Worm (Caenorhabditis elegans) whole organism, L4 larva: ENCODE measurements around the gene str-114.
A peak's percentile ranks its signal among the peaks of the same experiment; 100 is the strongest.

ENCODE experiments used
- F10B5.3 ChIP-seq: sonication (generic microtip); optimal IDR thresholded peaks from 2 replicates; lab custom pipeline; 2016; ENCODE audit warnings: mild to moderate bottlenecking, missing genetic modification characterization, missing compliant biosample characterization
- F26F4.8 ChIP-seq: fragments of 200-800 bp; sonication (Bioruptor generic); conservative IDR thresholded peaks from 2 replicates; pipeline ENCODE4 v1.3.6; 2022; ENCODE audit warnings: missing genetic modification characterization, missing compliant biosample characterization
- F37D6.2 ChIP-seq: sonication (generic microtip); optimal IDR thresholded peaks from 2 replicates; lab custom pipeline; 2016; ENCODE audit warnings: mild to moderate bottlenecking, missing genetic modification characterization, missing compliant biosample characterization
- F49E8.2 ChIP-seq: sonication (generic microtip); optimal IDR thresholded peaks from 2 replicates; lab custom pipeline; 2016; ENCODE audit warnings: missing compliant biosample characterization, mild to moderate bottlenecking, missing genetic modification characterization, borderline replicate concordance
- Y105C5A.15 ChIP-seq: fragments of 200-800 bp; sonication (Bioruptor generic); IDR thresholded peaks from 2 replicates; pipeline ENCODE4 v1.3.6; 2022; ENCODE audit warnings: missing genetic modification characterization, missing compliant biosample characterization
- Y48G9A.11 ChIP-seq: fragments of 200-800 bp; sonication (Bioruptor generic); IDR thresholded peaks from 2 replicates; pipeline ENCODE4 v1.3.6; 2022; ENCODE audit warnings: missing genetic modification reagents, missing genetic modification characterization, missing compliant biosample characterization
- ZK337.2 ChIP-seq: fragments of 200-800 bp; sonication (Bioruptor generic); IDR thresholded peaks from 2 replicates; pipeline ENCODE4 v1.3.6; 2022; ENCODE audit warnings: missing genetic modification reagents, missing genetic modification characterization, missing compliant biosample characterization
- ama-1 ChIP-seq: fragments of 150-350 bp; optimal IDR thresholded peaks from 2 replicates; lab custom pipeline; 2014; ENCODE audit warnings: inconsistent platforms, mixed read lengths
- ceh-44 ChIP-seq: fragments of 200-800 bp; sonication (Bioruptor generic); IDR thresholded peaks from 2 replicates; pipeline ENCODE4 v1.3.6; 2022; ENCODE audit warnings: missing genetic modification reagents, missing genetic modification characterization, missing compliant biosample characterization
- cey-2 ChIP-seq: sonication (generic microtip); optimal IDR thresholded peaks from 3 replicates; lab custom pipeline; 2017; ENCODE audit warnings: missing genetic modification characterization, mild to moderate bottlenecking, missing compliant biosample characterization, antibody characterized with exemption, borderline replicate concordance; ENCODE audit not compliant: insufficient read depth
- daf-16 ChIP-seq, 3 experiments: sonication (generic microtip); optimal IDR thresholded peaks; 2 replicates each; lab custom pipeline; 2016 to 2017; ENCODE audit warnings: missing genetic modification characterization in 3 of 3, missing genetic modification reagents in 3 of 3, mild to moderate bottlenecking in 2 of 3, missing compliant biosample characterization in 2 of 3, missing biosample characterization in 1 of 3, moderate library complexity in 1 of 3
- daf-19 ChIP-seq: fragments of 200-800 bp; sonication (Bioruptor generic); conservative IDR thresholded peaks from 2 replicates; pipeline ENCODE4 v1.3.6; 2022; ENCODE audit warnings: missing genetic modification characterization, missing compliant biosample characterization
- dmd-9 ChIP-seq: fragments of 200-800 bp; sonication (Bioruptor generic); IDR thresholded peaks from 2 replicates; pipeline ENCODE4 v1.3.6; 2022; ENCODE audit warnings: missing genetic modification reagents, missing genetic modification characterization, missing compliant biosample characterization
- dpl-1 ChIP-seq: fragments of 150-350 bp; optimal IDR thresholded peaks from 2 replicates; lab custom pipeline; 2014; ENCODE audit warnings: missing biosample characterization, missing genetic modification reagents, missing genetic modification characterization
- egl-27 ChIP-seq: sonication (generic microtip); optimal IDR thresholded peaks from 3 replicates; lab custom pipeline; 2017; ENCODE audit warnings: missing biosample characterization, missing genetic modification reagents, missing genetic modification characterization
- egl-43 ChIP-seq: fragments of 200-800 bp; sonication (Bioruptor generic); IDR thresholded peaks from 2 replicates; pipeline ENCODE4 v1.3.6; 2022; ENCODE audit warnings: missing genetic modification reagents, missing genetic modification characterization, missing compliant biosample characterization
- fos-1 ChIP-seq: fragments of 150-350 bp; optimal IDR thresholded peaks from 2 replicates; lab custom pipeline; 2014; ENCODE audit warnings: missing biosample characterization, missing genetic modification characterization
- hif-1 ChIP-seq, 2 experiments: sonication (generic microtip); optimal IDR thresholded peaks; 2 replicates each; lab custom pipeline; 2016 to 2017; ENCODE audit warnings: missing compliant biosample characterization in 2 of 2, missing genetic modification characterization in 2 of 2, missing genetic modification reagents in 2 of 2, missing genotype in 2 of 2, mild to moderate bottlenecking in 1 of 2
- hlh-11 ChIP-seq: fragments of 200-800 bp; sonication (Bioruptor generic); optimal IDR thresholded peaks from 2 replicates; lab custom pipeline; 2018; ENCODE audit warnings: mild to moderate bottlenecking, missing genetic modification characterization, missing compliant biosample characterization
- hlh-30 ChIP-seq: sonication (generic microtip); optimal IDR thresholded peaks from 2 replicates; lab custom pipeline; 2017; ENCODE audit warnings: antibody characterized with exemption, mild to moderate bottlenecking, missing genetic modification characterization, missing compliant biosample characterization; ENCODE audit not compliant: insufficient read depth
- hmg-1.1 ChIP-seq: fragments of 200-800 bp; sonication (Bioruptor generic); IDR thresholded peaks from 2 replicates; pipeline ENCODE4 v1.3.6; 2022; ENCODE audit warnings: missing genetic modification reagents, missing genetic modification characterization, missing compliant biosample characterization
- lim-7 ChIP-seq: fragments of 200-800 bp; sonication (Bioruptor generic); IDR thresholded peaks from 2 replicates; pipeline ENCODE4 v1.3.6; 2022; ENCODE audit warnings: missing genetic modification characterization, missing compliant biosample characterization
- lin-1 ChIP-seq: fragments of 200-800 bp; sonication (Bioruptor generic); IDR thresholded peaks from 2 replicates; pipeline ENCODE4 v1.3.6; 2022; ENCODE audit warnings: missing genetic modification reagents, missing genetic modification characterization, missing compliant biosample characterization
- lin-13 ChIP-seq: fragments of 150-350 bp; optimal IDR thresholded peaks from 2 replicates; lab custom pipeline; 2014; ENCODE audit warnings: missing biosample characterization, missing genetic modification reagents, missing genetic modification characterization
- lin-29 ChIP-seq: fragments of 200-800 bp; sonication (Bioruptor generic); IDR thresholded peaks from 2 replicates; pipeline ENCODE4 v1.3.6; 2022; ENCODE audit warnings: missing genetic modification reagents, missing genetic modification characterization, missing compliant biosample characterization
- lin-38 ChIP-seq: fragments of 200-800 bp; sonication (Bioruptor generic); IDR thresholded peaks from 2 replicates; pipeline ENCODE4 v1.3.6; 2022; ENCODE audit warnings: missing genetic modification reagents, missing genetic modification characterization, missing compliant biosample characterization
- lir-3 ChIP-seq: sonication (generic microtip); optimal IDR thresholded peaks from 2 replicates; lab custom pipeline; 2016; ENCODE audit warnings: mild to moderate bottlenecking, missing genetic modification characterization, missing compliant biosample characterization
- madf-5 ChIP-seq, 2 experiments: fragments of 200-800 bp; sonication (Bioruptor generic); IDR thresholded peaks; 2 replicates each; pipeline ENCODE4 v1.3.6; 2022; ENCODE audit warnings: missing compliant biosample characterization in 2 of 2, missing genetic modification characterization in 2 of 2
- madf-9 ChIP-seq: fragments of 200-800 bp; sonication (Bioruptor generic); conservative IDR thresholded peaks from 2 replicates; pipeline ENCODE4 v1.3.6; 2022; ENCODE audit warnings: missing genetic modification reagents, missing genetic modification characterization, missing compliant biosample characterization
- nhr-10 ChIP-seq: fragments of 150-350 bp; optimal IDR thresholded peaks from 2 replicates; lab custom pipeline; 2014; ENCODE audit warnings: missing biosample characterization, missing genetic modification characterization
- nhr-111 ChIP-seq: fragments of 200-800 bp; sonication (Bioruptor generic); optimal IDR thresholded peaks from 2 replicates; lab custom pipeline; 2018; ENCODE audit warnings: mild to moderate bottlenecking, missing genetic modification characterization, missing compliant biosample characterization
- nhr-42 ChIP-seq: fragments of 200-800 bp; sonication (Bioruptor generic); IDR thresholded peaks from 2 replicates; pipeline ENCODE4 v1.3.6; 2022; ENCODE audit warnings: missing genetic modification characterization, missing compliant biosample characterization
- nhr-6 ChIP-seq: fragments of 150-350 bp; optimal IDR thresholded peaks from 2 replicates; lab custom pipeline; 2014; ENCODE audit warnings: missing biosample characterization, missing genetic modification characterization
- nhr-76 ChIP-seq: fragments of 150-350 bp; optimal IDR thresholded peaks from 2 replicates; lab custom pipeline; 2014; ENCODE audit warnings: missing biosample characterization, missing genetic modification characterization
- pha-4 ChIP-seq, 2 experiments: fragments of 150-350 bp in 1 of 2; fragments of 200-800 bp in 1 of 2; sonication (Bioruptor generic) in 1 of 2; IDR thresholded peaks in 1 of 2; optimal IDR thresholded peaks in 1 of 2; 2 replicates each; pipeline versions ENCODE4 v1.3.6 to Lab custom; 2014 to 2022; ENCODE audit warnings: missing genetic modification characterization in 2 of 2, missing genetic modification reagents in 2 of 2, missing biosample characterization in 1 of 2, missing compliant biosample characterization in 1 of 2
- pqm-1 ChIP-seq: sonication (generic microtip); optimal IDR thresholded peaks from 2 replicates; lab custom pipeline; 2017; ENCODE audit warnings: missing biosample characterization, missing genetic modification characterization
- saeg-2 ChIP-seq: fragments of 200-800 bp; sonication (Bioruptor generic); IDR thresholded peaks from 2 replicates; pipeline ENCODE4 v1.3.6; 2022; ENCODE audit warnings: missing genetic modification reagents, missing genetic modification characterization, missing compliant biosample characterization
- set-16 ChIP-seq: fragments of 200-800 bp; sonication (Bioruptor generic); IDR thresholded peaks from 2 replicates; pipeline ENCODE4 v1.3.6; 2022; ENCODE audit warnings: missing genetic modification reagents, missing genetic modification characterization, missing compliant biosample characterization
- skn-1 ChIP-seq: fragments of 150-350 bp; optimal IDR thresholded peaks from 2 replicates; lab custom pipeline; 2014; ENCODE audit warnings: missing biosample characterization, missing genetic modification characterization
- spr-3 ChIP-seq: fragments of 200-800 bp; sonication (Bioruptor generic); optimal IDR thresholded peaks from 2 replicates; lab custom pipeline; 2018; ENCODE audit warnings: mild to moderate bottlenecking, missing genetic modification characterization, missing compliant biosample characterization
- tra-1 ChIP-seq: fragments of 200-800 bp; sonication (Bioruptor generic); IDR thresholded peaks from 2 replicates; pipeline ENCODE4 v1.3.6; 2022; ENCODE audit warnings: missing genetic modification reagents, missing genetic modification characterization, missing compliant biosample characterization
- unc-130 ChIP-seq: sonication (generic microtip); optimal IDR thresholded peaks from 2 replicates; lab custom pipeline; 2016; ENCODE audit warnings: missing genetic modification reagents, missing genetic modification characterization, missing compliant biosample characterization
- unc-39 ChIP-seq: sonication (generic microtip); optimal IDR thresholded peaks from 2 replicates; lab custom pipeline; 2017; ENCODE audit warnings: missing biosample characterization, missing genetic modification characterization
- vab-7 ChIP-seq: fragments of 200-800 bp; sonication (Bioruptor generic); IDR thresholded peaks from 2 replicates; pipeline ENCODE4 v1.3.6; 2022; ENCODE audit warnings: missing genetic modification reagents, missing genetic modification characterization, missing compliant biosample characterization
- zag-1 ChIP-seq: fragments of 150-350 bp; optimal IDR thresholded peaks from 2 replicates; lab custom pipeline; 2014; ENCODE audit warnings: missing biosample characterization, missing genetic modification characterization
- zfp-2 ChIP-seq: sonication (generic microtip); optimal IDR thresholded peaks from 2 replicates; lab custom pipeline; 2016; ENCODE audit warnings: mild to moderate bottlenecking, missing genetic modification characterization, missing compliant biosample characterization

Gene str-114

ce11 chrV:3644193-3644693 is 5.3 kb upstream of the str-114 start, which contains the start of gene F59B1.8 (continued):
- TF ChIP-seq saeg-2 (GFP tag; lab: Robert Waterston, UW), result 0 out of 2 replicates have a peak, but pooled peaks have one; percentile 13
- peak; percentile 76 for TF ChIP-seq pqm-1 (tag; lab: Kevin White, UChicago)
- TF ChIP-seq lin-13 (GFP tag; lab: Kevin White, UChicago), result peak; percentile 59
- no peak for TF ChIP-seq F10B5.3
- TF ChIP-seq lim-7 (GFP tag; lab: Robert Waterston, UW), result no peak
- TF ChIP-seq madf-9 (GFP tag; lab: Robert Waterston, UW), result no peak
- TF ChIP-seq ZK337.2 (GFP tag; lab: Robert Waterston, UW), result no peak
- peak in 1 of 2 experiments; percentile 48 for TF ChIP-seq daf-16 (GFP tag; optimal IDR thresholded peaks at IDR 0.05; lab: Kevin White, UChicago)
- peak; percentile 89 for TF ChIP-seq daf-16 (tag; optimal IDR thresholded peaks at IDR 0.05; lab: Kevin White, UChicago)
- TF ChIP-seq hif-1 (tag; optimal IDR thresholded peaks at IDR 0.05; lab: Kevin White, UChicago), result peak in 1 of 2 experiments; percentile 65
- peak; percentile 75 for TF ChIP-seq tra-1
- no peak for TF ChIP-seq daf-19 (GFP tag; lab: Robert Waterston, UW)
- TF ChIP-seq set-16 (GFP tag; lab: Robert Waterston, UW), result no peak
- no peak for TF ChIP-seq fos-1 (tag; lab: Kevin White, UChicago)
- peak; percentile 31 for TF ChIP-seq cey-2 (tag; lab: Kevin White, UChicago)
- TF ChIP-seq zag-1 (tag; lab: Kevin White, UChicago), result no peak
- no peak for TF ChIP-seq hmg-1.1 (GFP tag; lab: Robert Waterston, UW)
- no peak for TF ChIP-seq lir-3 (tag; lab: Kevin White, UChicago)
- TF ChIP-seq ceh-44 (GFP tag; lab: Robert Waterston, UW), result no peak
- peak; percentile 77 for TF ChIP-seq hlh-30 (tag; lab: Kevin White, UChicago)
- TF ChIP-seq vab-7 (GFP tag; lab: Robert Waterston, UW), result no peak
- TF ChIP-seq nhr-76, result peak; percentile 60
- TF ChIP-seq nhr-42 (GFP tag; lab: Robert Waterston, UW), result 0 out of 2 replicates have a peak, but pooled peaks have one; percentile 44
- TF ChIP-seq unc-39 (tag; lab: Kevin White, UChicago), result no peak
- no peak for TF ChIP-seq skn-1 (tag; lab: Kevin White, UChicago)
- TF ChIP-seq egl-43 (GFP tag; lab: Robert Waterston, UW), result no peak
- no peak for TF ChIP-seq ama-1
- no peak for TF ChIP-seq egl-27 (tag; lab: Kevin White, UChicago)
- no peak for TF ChIP-seq F26F4.8 (GFP tag; lab: Robert Waterston, UW)
- TF ChIP-seq madf-5 (GFP tag; IDR thresholded peaks at IDR 0.05; lab: Robert Waterston, UW), result no peak
- no peak for TF ChIP-seq zfp-2 (tag; lab: Kevin White, UChicago)
- TF ChIP-seq pha-4 (GFP tag; IDR thresholded peaks at IDR 0.05; lab: Robert Waterston, UW), result 0 out of 2 replicates have a peak, but pooled peaks have one; percentile 32
- TF ChIP-seq pha-4 (tag; optimal IDR thresholded peaks at IDR 0.05; lab: Kevin White, UChicago), result peak; percentile 95
- no peak for TF ChIP-seq nhr-111

ce11 chrV:3647862-3648261 is 1.7 kb upstream of the str-114 start, which contains the start of gene F59B1.10:
Gene F59B1.10 (minus strand): TSS chrV:3647962.
- TF ChIP-seq F10B5.3 (no peak), spr-3 (GFP tag; lab: Kevin White, UChicago) (no peak), dpl-1 (GFP tag; lab: Kevin White, UChicago) (no peak), lin-1 (GFP tag; lab: Robert Waterston, UW) (no peak), Y48G9A.11 (GFP tag; lab: Robert Waterston, UW) (no peak), nhr-10 (tag; lab: Kevin White, UChicago) (no peak), unc-130 (no peak), hlh-11 (tag; lab: Kevin White, UChicago) (no peak), Y105C5A.15 (GFP tag; lab: Robert Waterston, UW) (no peak), nhr-6 (tag; lab: Kevin White, UChicago) (no peak), lin-38 (GFP tag; lab: Robert Waterston, UW) (no peak), F49E8.2 (no peak), cey-2 (tag; lab: Kevin White, UChicago) (no peak), lin-29 (no peak), dmd-9 (GFP tag; lab: Robert Waterston, UW) (no peak), ceh-44 (GFP tag; lab: Robert Waterston, UW) (no peak), F37D6.2 (tag; lab: Kevin White, UChicago) (no peak)
